Fruit fly (Drosophila melanogaster) whole organism, wandering third instar larva: ENCODE data around the gene Vps13B.

Source experiments
- Abd-B ChIP-seq: fragments of >200 bp; optimal IDR thresholded peaks from 2 replicates; lab custom pipeline; 2017; ENCODE audit warnings: missing biosample characterization, missing genetic modification characterization
- CG32264 ChIP-seq: fragments of 200-800 bp; sonication (Bioruptor generic); optimal IDR thresholded peaks from 2 replicates; lab custom pipeline; 2016; ENCODE audit warnings: missing biosample characterization, missing genetic modification characterization
- CG9705 ChIP-seq: fragments of 200-800 bp; sonication (Bioruptor generic); optimal IDR thresholded peaks from 2 replicates; lab custom pipeline; 2018; ENCODE audit warnings: missing biosample characterization, mild to moderate bottlenecking, missing genetic modification characterization
- Dfd ChIP-seq: fragments of >200 bp; optimal IDR thresholded peaks from 2 replicates; lab custom pipeline; 2017; ENCODE audit warnings: missing biosample characterization, missing genetic modification characterization
- Dif ChIP-seq: fragments of 200-275, 200-300 bp; sonication (Bioruptor generic); optimal IDR thresholded peaks from 2 replicates; lab custom pipeline; 2018; ENCODE audit warnings: missing biosample characterization, missing genetic modification characterization; ENCODE audit not compliant: partially characterized antibody
- GATAd ChIP-seq: sonication (Bioruptor generic); optimal IDR thresholded peaks from 2 replicates; lab custom pipeline; 2016; ENCODE audit warnings: missing biosample characterization, missing genetic modification characterization
- HLH106 ChIP-seq: fragments of 200-800 bp; optimal IDR thresholded peaks from 3 replicates; lab custom pipeline; 2019; ENCODE audit warnings: missing biosample characterization, mild to moderate bottlenecking, missing genetic modification characterization, moderate library complexity
- Hr83 ChIP-seq: fragments of 200-300 bp; sonication (Bioruptor generic); optimal IDR thresholded peaks from 2 replicates; lab custom pipeline; 2016; ENCODE audit warnings: missing biosample characterization, mild to moderate bottlenecking, missing genetic modification characterization, moderate library complexity; ENCODE audit not compliant: poor library complexity, severe bottlenecking
- Jra ChIP-seq: sonication (Bioruptor generic); optimal IDR thresholded peaks from 2 replicates; lab custom pipeline; 2016; ENCODE audit warnings: missing biosample characterization, missing genetic modification characterization
- N ChIP-seq: fragments of >200 bp; optimal IDR thresholded peaks from 2 replicates; lab custom pipeline; 2018; ENCODE audit warnings: missing biosample characterization, missing external identifiers, missing genetic modification characterization
- OdsH ChIP-seq: fragments of 200-800 bp; sonication (Bioruptor generic); optimal IDR thresholded peaks from 2 replicates; lab custom pipeline; 2016; ENCODE audit warnings: missing biosample characterization, mild to moderate bottlenecking, missing genetic modification characterization
- Rel ChIP-seq, 2 experiments: fragments of 200-800 bp; sonication (Bioruptor generic) in 1 of 2; optimal IDR thresholded peaks; 2 replicates in 1 of 2; 3 replicates in 1 of 2; lab custom pipeline; 2016 to 2019; ENCODE audit warnings: mild to moderate bottlenecking in 2 of 2, missing biosample characterization in 2 of 2, missing genetic modification characterization in 2 of 2, moderate library complexity in 1 of 2
- Sp1 ChIP-seq: fragments of 200-800 bp; sonication (Bioruptor generic); optimal IDR thresholded peaks from 3 replicates; lab custom pipeline; 2019; ENCODE audit warnings: missing biosample characterization, mild to moderate bottlenecking, missing genetic modification characterization, moderate library complexity
- Vsx2 ChIP-seq: fragments of 200-300, 225-300 bp; sonication (Bioruptor generic); optimal IDR thresholded peaks from 2 replicates; lab custom pipeline; 2018; ENCODE audit warnings: missing biosample characterization, missing genetic modification characterization; ENCODE audit not compliant: partially characterized antibody
- br ChIP-seq: fragments of 200-800 bp; sonication (Bioruptor generic); optimal IDR thresholded peaks from 2 replicates; lab custom pipeline; 2016; ENCODE audit warnings: missing biosample characterization, missing genetic modification characterization
- brk ChIP-seq: fragments of 200-800 bp; sonication (Bioruptor generic); optimal IDR thresholded peaks from 2 replicates; lab custom pipeline; 2016; ENCODE audit warnings: missing biosample characterization, mild to moderate bottlenecking, missing genetic modification characterization
- dl ChIP-seq, 2 experiments: fragments of 175-275, 200-275 bp in 1 of 2; fragments of 200-275 bp in 1 of 2; sonication (Bioruptor generic); optimal IDR thresholded peaks; lab custom pipeline; 2018; ENCODE audit warnings: mild to moderate bottlenecking in 2 of 2, missing biosample characterization in 2 of 2, missing genetic modification characterization in 2 of 2, moderate library complexity in 2 of 2; ENCODE audit not compliant: partially characterized antibody in 2 of 2, insufficient read depth in 1 of 2
- dmrt93B ChIP-seq: fragments of 200-800 bp; sonication (Bioruptor generic); optimal IDR thresholded peaks from 2 replicates; lab custom pipeline; 2018; ENCODE audit warnings: missing biosample characterization, mild to moderate bottlenecking, missing genetic modification characterization
- dsf ChIP-seq: sonication (Bioruptor generic); optimal IDR thresholded peaks from 2 replicates; lab custom pipeline; 2016; ENCODE audit warnings: missing biosample characterization, missing genetic modification characterization, borderline replicate concordance
- ey ChIP-seq: fragments of 200-800 bp; sonication (Bioruptor generic); optimal IDR thresholded peaks from 2 replicates; lab custom pipeline; 2016; ENCODE audit warnings: missing biosample characterization, missing genetic modification characterization
- foxo ChIP-seq, 2 experiments: fragments of 200-800 bp; sonication (Bioruptor generic); optimal IDR thresholded peaks; 2 replicates in 1 of 2; 3 replicates in 1 of 2; lab custom pipeline; 2016 to 2017; ENCODE audit warnings: missing biosample characterization in 2 of 2, missing genetic modification characterization in 2 of 2
- fru ChIP-seq: fragments of 200-800 bp; sonication (Bioruptor generic); optimal IDR thresholded peaks from 3 replicates; lab custom pipeline; 2016; ENCODE audit warnings: missing biosample characterization, mild to moderate bottlenecking, missing genetic modification characterization
- h ChIP-seq: fragments of 200-800 bp; sonication (Bioruptor generic); optimal IDR thresholded peaks from 3 replicates; lab custom pipeline; 2016; ENCODE audit warnings: missing biosample characterization, mild to moderate bottlenecking, missing genetic modification characterization
- jim ChIP-seq: fragments of 175-275, 200-325 bp; sonication (Bioruptor generic); optimal IDR thresholded peaks from 2 replicates; lab custom pipeline; 2016; ENCODE audit warnings: missing biosample characterization, mild to moderate bottlenecking, missing genetic modification characterization
- lola ChIP-seq: fragments of >200 bp; optimal IDR thresholded peaks from 2 replicates; lab custom pipeline; 2017; ENCODE audit warnings: missing biosample characterization, missing genetic modification characterization
- pan ChIP-seq: fragments of >200 bp; optimal IDR thresholded peaks from 2 replicates; lab custom pipeline; 2017
- psq ChIP-seq: fragments of 200-800 bp; sonication (Bioruptor generic); optimal IDR thresholded peaks from 3 replicates; lab custom pipeline; 2017; ENCODE audit warnings: missing biosample characterization, mild to moderate bottlenecking, missing genetic modification characterization, moderate library complexity
- rgr ChIP-seq: fragments of 200-800 bp; sonication (Bioruptor generic); optimal IDR thresholded peaks from 3 replicates; lab custom pipeline; 2016; ENCODE audit warnings: missing biosample characterization, mild to moderate bottlenecking, missing genetic modification characterization
- sage ChIP-seq: fragments of 200-800 bp; sonication (Bioruptor generic); optimal IDR thresholded peaks from 2 replicates; lab custom pipeline; 2016; ENCODE audit warnings: missing biosample characterization, mild to moderate bottlenecking, missing genetic modification characterization
- sv ChIP-seq: fragments of 200-800 bp; sonication (Bioruptor generic); optimal IDR thresholded peaks from 3 replicates; lab custom pipeline; 2016; ENCODE audit warnings: missing biosample characterization, missing genetic modification characterization
- tai ChIP-seq: sonication (Bioruptor generic); optimal IDR thresholded peaks from 2 replicates; lab custom pipeline; 2016; ENCODE audit warnings: missing biosample characterization, missing genetic modification characterization
- woc ChIP-seq: sonication (Bioruptor generic); optimal IDR thresholded peaks from 2 replicates; lab custom pipeline; 2016; ENCODE audit warnings: missing biosample characterization, mild to moderate bottlenecking, missing genetic modification characterization

Vps13B gene

DNA sequence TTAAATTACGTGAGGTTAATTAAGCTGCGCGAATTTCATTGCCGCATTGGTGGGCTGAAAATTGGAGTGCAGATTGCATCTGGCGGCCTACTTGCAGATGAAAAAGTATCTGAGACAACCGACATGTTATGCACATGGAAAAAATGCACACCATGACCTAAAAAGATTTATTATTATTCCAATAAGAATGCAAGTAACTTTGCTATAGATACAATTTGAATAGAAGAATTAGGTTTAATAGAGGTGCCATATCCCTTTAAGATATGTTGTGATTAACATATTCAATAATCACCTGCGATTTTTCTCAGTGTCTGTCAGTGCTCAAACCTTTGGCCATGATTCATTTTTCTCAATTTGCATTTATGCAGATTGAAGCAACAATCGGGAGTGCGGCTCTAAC, 45.7 kb downstream of the Vps13B start:
- TF ChIP-seq h (GFP tag; lab: Kevin White, UChicago) (peak; percentile 9), fru (no peak)

DNA sequence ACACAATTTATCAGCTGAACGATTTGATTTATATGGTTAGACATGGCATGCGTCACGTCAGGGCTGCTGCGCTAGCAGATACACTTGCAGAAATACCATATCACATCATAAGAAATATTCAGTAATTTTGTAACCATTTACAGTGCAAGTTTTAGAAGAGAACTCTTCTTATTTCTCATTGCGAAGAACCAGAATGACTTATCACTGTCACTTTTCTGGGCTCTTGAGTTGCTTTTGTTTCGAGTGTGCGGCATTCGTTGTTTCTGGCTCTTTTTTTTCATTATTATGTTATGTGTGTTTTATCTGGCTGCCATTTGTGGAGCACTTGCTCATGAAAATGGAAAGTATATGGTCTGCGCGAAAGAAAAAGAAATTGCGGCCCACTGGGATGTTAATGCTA, 46.2 kb downstream of the Vps13B start:
- TF ChIP-seq h (GFP tag; lab: Kevin White, UChicago): peak; percentile 18
- TF ChIP-seq rgr (GFP tag; lab: Kevin White, UChicago): peak; percentile 14
- no peak for TF ChIP-seq GATAd (GFP tag; lab: Kevin White, UChicago)
- peak; percentile 19 for TF ChIP-seq ey (GFP tag; lab: Kevin White, UChicago)
- TF ChIP-seq lola (GFP tag; lab: Kevin White, UChicago): no peak

DNA sequence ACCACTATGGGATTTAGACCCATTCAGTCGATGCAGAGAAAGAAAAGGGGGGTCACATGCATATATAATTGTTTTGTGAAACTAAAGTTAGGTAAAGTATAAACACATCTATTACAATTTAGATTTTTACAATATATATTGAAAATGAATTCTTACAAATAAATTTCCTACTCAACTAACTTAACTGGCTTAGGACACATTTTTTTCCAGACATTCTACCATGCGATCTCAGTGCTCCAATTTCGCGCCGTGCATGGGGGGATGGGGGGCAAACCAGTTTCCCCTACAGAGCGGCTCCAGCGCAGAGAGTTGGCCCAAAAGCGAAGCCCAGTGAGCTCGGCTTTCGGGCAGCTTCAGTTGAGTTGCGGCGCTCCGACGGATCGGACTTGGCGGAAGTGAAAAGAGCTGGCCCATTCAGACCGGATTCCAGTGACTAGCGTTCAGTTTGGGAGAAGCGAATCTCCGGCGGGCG, 47.3 kb downstream of the Vps13B start, which contains the start of gene CG7896:
CG7896 (plus strand) TSS at position 354 of the 472 bp plus-strand sequence.
- TF ChIP-seq N (GFP tag; lab: Kevin White, UChicago) (no peak), br (peak; percentile 83), Abd-B (GFP tag; lab: Kevin White, UChicago) (no peak), tai (no peak), dsf (GFP tag; lab: Kevin White, UChicago) (peak; percentile 41), sv (GFP tag; lab: Kevin White, UChicago) (no peak), Dif (peak; percentile 17), lola (GFP tag; lab: Kevin White, UChicago) (no peak), psq (GFP tag; lab: Kevin White, UChicago) (peak; percentile 86), ey (GFP tag; lab: Kevin White, UChicago) (peak; percentile 76), CG9705 (GFP tag; lab: Kevin White, UChicago) (peak; percentile 78), h (GFP tag; lab: Kevin White, UChicago) (peak; percentile 94), Dfd (no peak), jim (GFP tag; lab: Kevin White, UChicago) (no peak), foxo (GFP tag; optimal IDR thresholded peaks at IDR 0.05; lab: Kevin White, UChicago) (peak; percentile 54 to 91), OdsH (GFP tag; lab: Kevin White, UChicago) (peak; percentile 85), Sp1 (peak; percentile 85), Hr83 (GFP tag; lab: Kevin White, UChicago) (peak; percentile 62), HLH106 (tag; lab: Kevin White, UChicago) (peak; percentile 93), sage (GFP tag; lab: Kevin White, UChicago) (peak; percentile 61), CG32264 (peak; percentile 37), fru (peak; percentile 85), woc (GFP tag; lab: Kevin White, UChicago) (peak; percentile 95), pan (no peak), rgr (GFP tag; lab: Kevin White, UChicago) (peak; percentile 85), Jra (no peak), Rel (GFP tag; optimal IDR thresholded peaks at IDR 0.05; lab: Kevin White, UChicago) (peak; percentile 83), Rel (tag; optimal IDR thresholded peaks at IDR 0.05; lab: Kevin White, UChicago) (peak; percentile 59), Vsx2 (GFP tag; lab: Kevin White, UChicago) (peak; percentile 54), dl (GFP tag; optimal IDR thresholded peaks at IDR 0.05; lab: Kevin White, UChicago; ENCODE audit: insufficient read depth in 1 of 2, partially characterized antibody in 2 of 2) (no peak), brk (no peak), dmrt93B (peak; percentile 70)

DNA sequence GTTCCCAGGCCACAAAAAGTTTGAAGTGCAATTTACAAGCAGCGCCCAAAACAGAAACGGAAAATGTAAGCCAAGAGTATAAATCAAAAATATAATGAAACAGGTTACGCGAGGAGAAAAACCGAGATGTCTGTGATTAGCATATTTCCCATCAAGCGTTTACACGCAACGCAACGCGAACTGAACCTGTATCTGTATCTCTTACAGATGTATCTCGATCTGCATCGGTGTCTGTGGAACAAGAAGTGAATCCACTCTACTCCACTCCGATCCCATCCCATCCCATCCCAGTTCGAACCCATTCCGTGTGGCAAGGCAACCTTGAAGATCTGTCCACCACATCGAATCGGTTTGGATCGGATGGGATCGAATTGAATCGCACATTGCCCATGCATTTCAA, 48.1 kb downstream of the Vps13B start:
- TF ChIP-seq dsf (GFP tag; lab: Kevin White, UChicago): no peak
- TF ChIP-seq Sp1: no peak
- TF ChIP-seq fru: no peak
- no peak for TF ChIP-seq pan
- no peak for TF ChIP-seq tai
- TF ChIP-seq Abd-B (GFP tag; lab: Kevin White, UChicago): no peak
- no peak for TF ChIP-seq sage (GFP tag; lab: Kevin White, UChicago)
- no peak for TF ChIP-seq brk
- no peak for TF ChIP-seq N (GFP tag; lab: Kevin White, UChicago)
- TF ChIP-seq rgr (GFP tag; lab: Kevin White, UChicago): no peak
- TF ChIP-seq woc (GFP tag; lab: Kevin White, UChicago): no peak
- TF ChIP-seq Hr83 (GFP tag; lab: Kevin White, UChicago): no peak
- no peak for TF ChIP-seq Vsx2 (GFP tag; lab: Kevin White, UChicago)
- no peak for TF ChIP-seq br
- TF ChIP-seq, all 38 proteins: peak for 0
